Fruit fly (Drosophila melanogaster) whole organism, adult: ENCODE results near the gene CG14903.

Experiments
- CG11617 ChIP-seq: fragments of 200-800 bp; sonication (Bioruptor generic); optimal IDR thresholded peaks from 2 replicates; lab custom pipeline; 2017; ENCODE audit warnings: mild to moderate bottlenecking, missing biosample characterization, missing genetic modification reagents, missing genetic modification characterization
- CG33017 ChIP-seq: fragments of 200-800 bp; sonication (Bioruptor generic); optimal IDR thresholded peaks from 2 replicates; lab custom pipeline; 2018; ENCODE audit warnings: missing biosample characterization, mild to moderate bottlenecking, missing genetic modification characterization, moderate library complexity
- Mnt ChIP-seq: fragments of 200-800 bp; sonication (Bioruptor generic); optimal IDR thresholded peaks from 2 replicates; lab custom pipeline; 2016; ENCODE audit warnings: missing biosample characterization, mild to moderate bottlenecking, missing genetic modification characterization
- cic ChIP-seq: fragments of 200-800 bp; sonication (Bioruptor generic); optimal IDR thresholded peaks from 2 replicates; lab custom pipeline; 2017; ENCODE audit warnings: missing biosample characterization, mild to moderate bottlenecking, missing genetic modification characterization, moderate library complexity

dm6 chr3R:16614241-16614640, 40.7 kb upstream of the CG14903 start, which contains the start of gene CG10340:
- no peak for TF ChIP-seq CG11617 (GFP tag; lab: Kevin White, UChicago)
- TF ChIP-seq CG33017 (tag; lab: Kevin White, UChicago) = no peak
- no peak for TF ChIP-seq cic
- TF ChIP-seq Mnt (GFP tag; lab: Kevin White, UChicago) = peak; percentile 32
